Fruit fly (Drosophila melanogaster): Measurements from ENCODE around the gene Hmt-1.

dm6 chr3R:15807877-15808381 is 49.3 kb downstream of the Hmt-1 start:
- no peak for TF ChIP-seq CG8478 (optimal IDR thresholded peaks at IDR 0.05)
- TF ChIP-seq CTCF (optimal IDR thresholded peaks at IDR 0.05), result no peak

Measured in S2 (cell line).